Worm (Caenorhabditis elegans) whole organism, L3 larva: ENCODE data around the gene fbxa-5.

Experiments used
- ceh-82 ChIP-seq: fragments of 150-350 bp; optimal IDR thresholded peaks from 2 replicates; lab custom pipeline; 2014; ENCODE audit warnings: missing biosample characterization, missing genetic modification characterization
- jun-1 ChIP-seq: fragments of 150-350 bp; optimal IDR thresholded peaks from 2 replicates; lab custom pipeline; 2014; ENCODE audit warnings: missing biosample characterization, missing genetic modification reagents, missing genetic modification characterization
- lin-15B ChIP-seq: fragments of 150-350 bp; optimal IDR thresholded peaks from 2 replicates; lab custom pipeline; 2014; ENCODE audit warnings: missing biosample characterization, missing genetic modification characterization
- nhr-12 ChIP-seq: fragments of 150-350 bp; optimal IDR thresholded peaks from 2 replicates; lab custom pipeline; 2014; ENCODE audit warnings: missing biosample characterization, missing genetic modification characterization
- nhr-43 ChIP-seq: sonication (generic microtip); optimal IDR thresholded peaks from 2 replicates; lab custom pipeline; 2016; ENCODE audit warnings: mild to moderate bottlenecking, missing genetic modification characterization, missing compliant biosample characterization; ENCODE audit not compliant: poor library complexity, severe bottlenecking
- pqm-1 ChIP-seq: fragments of 150-350 bp; optimal IDR thresholded peaks from 2 replicates; lab custom pipeline; 2017; ENCODE audit warnings: missing biosample characterization, missing genetic modification characterization, inconsistent platforms
- unc-62 ChIP-seq: fragments of 150-350 bp; sonication (generic microtip); optimal IDR thresholded peaks from 4 replicates; lab custom pipeline; 2014; ENCODE audit warnings: missing biosample characterization, missing genetic modification reagents, missing genetic modification characterization
- ztf-11 ChIP-seq: fragments of 150-350 bp; optimal IDR thresholded peaks from 2 replicates; lab custom pipeline; 2014; ENCODE audit warnings: missing biosample characterization, missing genetic modification characterization

DNA sequence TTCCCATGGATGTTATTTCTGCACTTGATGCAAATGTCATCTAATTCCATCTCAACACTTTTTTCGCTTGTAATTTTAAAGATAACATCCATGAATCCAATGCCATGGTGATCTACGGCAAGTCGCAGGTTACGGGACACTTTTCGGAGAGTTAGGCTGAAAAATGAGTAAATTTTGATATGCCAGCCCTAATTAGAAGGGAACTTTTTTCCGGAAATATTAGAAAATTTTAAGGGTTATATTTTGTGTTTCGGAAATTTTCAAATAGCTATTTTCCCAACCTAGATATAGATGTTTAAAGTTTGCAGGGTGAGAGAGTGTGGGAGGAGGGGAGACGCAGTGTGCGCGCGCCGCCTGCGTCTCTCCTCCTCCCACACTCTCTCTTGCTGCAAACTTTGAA lies 32.8 kb downstream of the fbxa-5 start:
- TF ChIP-seq ceh-82 (tag; lab: Kevin White, UChicago) (no peak), nhr-43 (tag; lab: Kevin White, UChicago) (no peak), pqm-1 (tag; lab: Kevin White, UChicago) (no peak), ztf-11 (tag; lab: Kevin White, UChicago) (no peak), unc-62 (GFP tag; lab: Kevin White, UChicago) (no peak), lin-15B (tag; lab: Kevin White, UChicago) (no peak), nhr-12 (tag; lab: Kevin White, UChicago) (no peak), jun-1 (tag; lab: Kevin White, UChicago) (no peak)
